Worm (Caenorhabditis elegans) whole organism, midembryonic: Measurements from ENCODE around the gene sfxn-2.

ENCODE experiments used
- T22C8.4 ChIP-seq: fragments of 200-800 bp; sonication (Bioruptor generic); IDR thresholded peaks from 2 replicates; pipeline ENCODE4 v1.3.6; 2022; ENCODE audit warnings: missing genetic modification characterization, missing compliant biosample characterization
- cog-1 ChIP-seq: sonication (generic microtip); optimal IDR thresholded peaks from 2 replicates; lab custom pipeline; 2016; ENCODE audit warnings: missing genetic modification characterization, missing compliant biosample characterization
- flt-1 ChIP-seq: fragments of 200-800 bp; sonication (Bioruptor generic); IDR thresholded peaks from 2 replicates; pipeline ENCODE4 v1.3.6; 2022; ENCODE audit warnings: missing genetic modification characterization, missing compliant biosample characterization
- klf-2 ChIP-seq: fragments of 200-800 bp; sonication (Bioruptor generic); conservative IDR thresholded peaks from 2 replicates; pipeline ENCODE4 v1.3.6; 2022; ENCODE audit warnings: missing genetic modification reagents, missing genetic modification characterization, missing compliant biosample characterization
- med-1 ChIP-seq: sonication (generic microtip); optimal IDR thresholded peaks from 2 replicates; lab custom pipeline; 2017; ENCODE audit warnings: missing genetic modification characterization, mild to moderate bottlenecking, missing compliant biosample characterization, antibody characterized with exemption, missing genetic modification reagents; ENCODE audit not compliant: insufficient read depth
- ref-1 ChIP-seq: fragments of 200-800 bp; sonication (Bioruptor generic); conservative IDR thresholded peaks from 2 replicates; pipeline ENCODE4 v1.3.6; 2022; ENCODE audit warnings: missing genetic modification reagents, missing genetic modification characterization, missing compliant biosample characterization
- tab-1 ChIP-seq: fragments of 200-800 bp; sonication (Bioruptor generic); IDR thresholded peaks from 2 replicates; pipeline ENCODE4 v1.3.6; 2022; ENCODE audit warnings: missing genetic modification characterization, missing compliant biosample characterization
- ztf-23 ChIP-seq: fragments of 200-800 bp; sonication (Bioruptor generic); IDR thresholded peaks from 2 replicates; pipeline ENCODE4 v1.3.6; 2022; ENCODE audit warnings: missing genetic modification reagents, missing genetic modification characterization, missing compliant biosample characterization
- ztf-29 ChIP-seq: fragments of 200-800 bp; sonication (Bioruptor generic); IDR thresholded peaks from 2 replicates; pipeline ENCODE4 v1.3.6; 2022; ENCODE audit warnings: missing genetic modification reagents, missing genetic modification characterization, missing compliant biosample characterization

The sfxn-2 gene

DNA sequence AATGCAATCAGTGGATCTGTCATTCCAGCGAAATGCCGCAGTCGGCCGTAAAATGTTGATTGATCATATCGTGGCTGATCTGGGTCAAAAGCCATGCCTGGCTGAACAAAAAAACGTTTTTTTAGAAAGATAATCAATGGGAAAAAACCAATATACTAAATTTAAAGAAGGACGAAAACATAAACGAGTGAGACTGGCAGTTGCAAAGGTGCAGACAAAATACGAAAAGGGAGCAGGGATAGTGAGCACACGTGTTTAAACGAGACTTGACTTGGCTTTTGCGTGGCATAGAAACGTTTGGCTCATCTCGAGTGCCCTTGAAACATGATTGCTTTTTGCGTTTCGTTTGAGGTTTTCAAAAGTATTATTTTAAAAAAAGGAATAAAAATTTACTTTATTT, at the start of gene sfxn-2:
Gene sfxn-2 (minus strand): TSS at position 101 of the 400 bp plus-strand sequence.
- no peak for TF ChIP-seq tab-1 (GFP tag; lab: Robert Waterston, UW)

- no peak for TF ChIP-seq ztf-23 (GFP tag; lab: Robert Waterston, UW)
- TF ChIP-seq med-1 (GFP tag; lab: Kevin White, UChicago): no peak
- no peak for TF ChIP-seq ref-1
- no peak for TF ChIP-seq ztf-29 (GFP tag; lab: Robert Waterston, UW)
- TF ChIP-seq flt-1 (GFP tag; lab: Robert Waterston, UW): no peak
- no peak for TF ChIP-seq tab-1 (GFP tag; lab: Robert Waterston, UW)
- no peak for TF ChIP-seq klf-2 (GFP tag; lab: Robert Waterston, UW)
- TF ChIP-seq T22C8.4 (GFP tag; lab: Robert Waterston, UW): no peak
- TF ChIP-seq cog-1 (tag; lab: Kevin White, UChicago): no peak
These were observed 47.9 kb upstream of the sfxn-2 start for ce11 chrX:8005967-8006366.

DNA sequence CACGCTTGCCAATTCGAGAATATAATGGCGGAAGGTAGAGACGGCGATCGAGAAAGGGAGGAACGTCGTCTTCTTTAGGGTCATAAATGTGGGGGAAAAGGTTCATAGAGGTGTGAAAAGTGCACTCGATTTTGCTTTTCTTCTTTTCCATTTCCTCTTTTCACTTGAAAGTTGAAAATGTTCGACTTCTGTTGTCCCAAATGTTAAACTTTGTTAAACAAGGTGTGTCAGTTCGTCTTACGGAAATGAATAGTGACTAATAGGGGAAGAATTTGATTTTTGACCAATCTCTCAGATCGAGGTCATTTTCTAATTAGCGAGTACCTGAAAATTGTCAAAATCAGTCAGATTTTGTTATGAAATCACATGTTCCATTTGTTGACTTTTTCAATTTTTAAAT, 46.7 kb upstream of the sfxn-2 start:
- TF ChIP-seq med-1 (GFP tag; lab: Kevin White, UChicago) (no peak), cog-1 (tag; lab: Kevin White, UChicago) (no peak), ztf-29 (GFP tag; lab: Robert Waterston, UW) (no peak), ref-1 (no peak), ztf-23 (GFP tag; lab: Robert Waterston, UW) (no peak), T22C8.4 (GFP tag; lab: Robert Waterston, UW) (no peak), flt-1 (GFP tag; lab: Robert Waterston, UW) (no peak), tab-1 (GFP tag; lab: Robert Waterston, UW) (no peak), klf-2 (GFP tag; lab: Robert Waterston, UW) (no peak)

DNA sequence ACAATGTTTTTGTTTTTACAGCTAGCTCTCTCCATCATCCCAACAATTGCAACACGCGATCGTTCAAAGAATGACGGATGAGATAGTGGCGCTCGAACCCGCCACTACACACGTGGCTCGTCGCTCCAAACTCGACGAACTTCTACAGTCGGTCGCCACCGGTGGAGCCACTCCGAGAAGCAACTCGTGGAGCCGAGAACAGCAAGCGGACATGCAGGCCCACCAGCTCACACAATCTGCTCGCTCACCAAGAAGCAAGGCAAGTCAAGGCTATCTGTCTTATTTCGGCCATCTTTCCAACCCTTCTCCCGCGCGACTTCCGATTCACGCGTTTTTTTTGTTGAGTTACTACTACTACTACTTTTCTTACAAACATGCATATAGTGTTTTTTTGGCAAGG, 45.6 kb upstream of the sfxn-2 start, which contains the start of the genes F45E1.1 and F45E1.2:
Gene F45E1.1 (plus strand): TSS at position 20 of the 400 bp plus-strand sequence.
Gene F45E1.2 (plus strand): TSS at position 71 of the 400 bp plus-strand sequence.
- no peak for TF ChIP-seq ztf-29 (GFP tag; lab: Robert Waterston, UW)
- no peak for TF ChIP-seq ref-1
- no peak for TF ChIP-seq klf-2 (GFP tag; lab: Robert Waterston, UW)
- no peak for TF ChIP-seq ztf-23 (GFP tag; lab: Robert Waterston, UW)
- TF ChIP-seq tab-1 (GFP tag; lab: Robert Waterston, UW): no peak
- TF ChIP-seq flt-1 (GFP tag; lab: Robert Waterston, UW): no peak
- TF ChIP-seq T22C8.4 (GFP tag; lab: Robert Waterston, UW): no peak
- TF ChIP-seq cog-1 (tag; lab: Kevin White, UChicago): no peak
- no peak for TF ChIP-seq med-1 (GFP tag; lab: Kevin White, UChicago)

DNA sequence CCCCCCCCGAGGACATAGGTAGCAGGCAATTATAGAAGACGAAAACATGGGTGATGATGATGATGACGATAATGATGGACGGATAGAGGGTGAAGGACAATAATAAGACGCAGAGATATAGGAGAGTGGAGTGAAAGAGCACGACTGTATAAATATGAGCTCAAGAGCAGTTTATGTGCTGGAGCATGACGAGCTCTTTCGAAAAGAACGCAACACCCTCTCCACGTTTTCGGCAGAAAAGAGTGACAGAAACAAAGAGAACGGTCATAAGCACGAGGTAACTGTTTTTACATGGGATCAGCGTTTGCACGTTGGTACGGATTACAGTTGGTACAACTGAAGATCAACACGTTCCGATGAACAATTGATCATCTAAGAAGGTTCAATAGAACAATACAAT, 40.8 kb upstream of the sfxn-2 start:
- TF ChIP-seq klf-2 (GFP tag; lab: Robert Waterston, UW): no peak
- no peak for TF ChIP-seq tab-1 (GFP tag; lab: Robert Waterston, UW)
- TF ChIP-seq ref-1: no peak
- no peak for TF ChIP-seq ztf-23 (GFP tag; lab: Robert Waterston, UW)
- no peak for TF ChIP-seq T22C8.4 (GFP tag; lab: Robert Waterston, UW)
- TF ChIP-seq cog-1 (tag; lab: Kevin White, UChicago): no peak
- no peak for TF ChIP-seq med-1 (GFP tag; lab: Kevin White, UChicago)
- TF ChIP-seq flt-1 (GFP tag; lab: Robert Waterston, UW): no peak
- no peak for TF ChIP-seq ztf-29 (GFP tag; lab: Robert Waterston, UW)

DNA sequence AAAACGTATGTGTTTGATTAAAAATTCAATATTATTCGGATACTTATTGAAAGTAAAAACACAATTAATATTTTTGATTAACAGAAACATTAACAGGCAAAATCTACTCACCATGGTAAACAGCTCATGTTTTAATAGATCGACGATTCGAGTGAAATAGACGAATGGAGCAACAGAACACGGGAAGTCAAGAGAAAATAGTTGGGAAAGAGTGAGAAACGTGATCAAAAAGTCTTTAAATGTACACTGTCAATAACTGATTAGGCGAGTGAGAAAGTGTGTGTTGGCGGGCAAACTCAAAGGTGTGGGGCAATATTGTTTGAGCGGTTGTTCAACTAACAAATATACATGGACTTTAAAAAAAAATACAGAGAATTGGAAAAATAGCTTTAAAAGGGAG, 39.9 kb upstream of the sfxn-2 start, which contains the start of gene sdpn-1:
Gene sdpn-1 (minus strand): TSS at position 262 of the 400 bp plus-strand sequence.
- no peak for TF ChIP-seq klf-2 (GFP tag; lab: Robert Waterston, UW)
- no peak for TF ChIP-seq ref-1
- no peak for TF ChIP-seq cog-1 (tag; lab: Kevin White, UChicago)
- no peak for TF ChIP-seq med-1 (GFP tag; lab: Kevin White, UChicago)
- no peak for TF ChIP-seq tab-1 (GFP tag; lab: Robert Waterston, UW)
- no peak for TF ChIP-seq T22C8.4 (GFP tag; lab: Robert Waterston, UW)
- no peak for TF ChIP-seq ztf-23 (GFP tag; lab: Robert Waterston, UW)
- no peak for TF ChIP-seq ztf-29 (GFP tag; lab: Robert Waterston, UW)
- TF ChIP-seq flt-1 (GFP tag; lab: Robert Waterston, UW): no peak

ce11 chrX:7994486-7994885, 36.4 kb upstream of the sfxn-2 start:
- TF ChIP-seq tab-1 (GFP tag; lab: Robert Waterston, UW) (no peak), ztf-23 (GFP tag; lab: Robert Waterston, UW) (0 out of 2 replicates have a peak, but pooled peaks have one; percentile 19), klf-2 (GFP tag; lab: Robert Waterston, UW) (no peak)

DNA sequence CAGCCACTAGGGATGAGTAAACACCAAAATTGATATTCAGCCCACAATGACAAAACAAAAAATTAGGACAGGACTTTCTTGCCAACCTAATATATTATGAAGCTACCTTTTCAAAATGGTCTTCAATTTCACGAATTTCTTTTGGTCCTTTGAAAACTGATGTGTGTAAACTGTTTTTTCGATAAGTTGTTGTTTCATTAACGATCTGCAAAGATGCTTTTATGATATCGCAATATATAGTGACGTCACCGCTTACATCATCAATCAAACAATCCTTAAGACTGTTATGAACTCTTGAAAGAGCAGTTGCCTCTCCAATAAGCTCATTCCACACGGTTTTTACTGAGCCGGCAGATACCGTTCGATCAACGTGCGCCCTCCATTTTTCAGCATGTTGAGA, 34.0 kb upstream of the sfxn-2 start:
- no peak for TF ChIP-seq tab-1 (GFP tag; lab: Robert Waterston, UW)

DNA sequence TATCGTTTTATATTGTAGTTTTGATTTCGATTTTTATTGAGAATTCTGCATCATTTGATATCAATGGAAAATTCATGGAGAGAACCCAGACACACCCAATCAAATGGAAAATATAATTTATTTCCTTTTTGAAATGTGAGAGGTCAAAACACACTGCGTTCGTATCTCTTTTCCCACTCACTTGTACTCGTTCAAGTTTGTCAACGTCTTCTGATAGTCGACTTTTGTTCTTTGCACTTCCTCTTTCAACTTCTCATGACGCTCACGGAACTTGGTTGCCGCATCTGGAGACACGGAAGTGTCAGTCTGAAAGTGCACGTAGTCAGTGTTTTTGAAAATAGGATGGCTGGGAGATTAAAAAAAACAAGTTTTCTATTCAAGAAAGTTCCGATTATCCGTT, 32.2 kb upstream of the sfxn-2 start:
- TF ChIP-seq tab-1 (GFP tag; lab: Robert Waterston, UW) (no peak), ztf-23 (GFP tag; lab: Robert Waterston, UW) (no peak), cog-1 (tag; lab: Kevin White, UChicago) (no peak), ref-1 (no peak), flt-1 (GFP tag; lab: Robert Waterston, UW) (no peak), med-1 (GFP tag; lab: Kevin White, UChicago) (no peak), ztf-29 (GFP tag; lab: Robert Waterston, UW) (no peak), klf-2 (GFP tag; lab: Robert Waterston, UW) (no peak), T22C8.4 (GFP tag; lab: Robert Waterston, UW) (no peak)

DNA sequence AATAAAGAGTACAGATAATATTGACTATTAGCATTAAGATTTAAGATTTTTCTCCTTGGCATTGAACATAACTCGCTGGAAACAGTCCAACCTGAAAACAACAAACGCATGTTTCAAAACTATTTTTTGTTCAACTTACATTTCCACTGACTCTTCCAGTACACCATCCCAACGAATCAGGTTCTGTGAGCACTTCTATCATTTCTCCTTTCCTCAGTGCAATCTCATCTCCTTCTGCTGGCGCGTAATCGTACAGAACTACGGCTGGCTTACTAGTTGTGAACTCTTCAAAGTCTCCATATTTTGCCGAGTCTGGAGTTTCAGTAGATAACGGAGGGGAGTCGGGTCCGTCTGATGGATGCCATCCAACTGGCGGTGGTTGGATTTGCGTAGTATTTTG, 31.1 kb upstream of the sfxn-2 start:
- TF ChIP-seq ztf-29 (GFP tag; lab: Robert Waterston, UW) (no peak), flt-1 (GFP tag; lab: Robert Waterston, UW) (no peak), ref-1 (no peak), klf-2 (GFP tag; lab: Robert Waterston, UW) (no peak)
